Fruit fly (Drosophila melanogaster) whole organism, embryonic: Measurements from ENCODE around the gene CG14454.

Experiments
- B-H2 ChIP-seq: fragments of 200-800 bp; sonication (Bioruptor generic); optimal IDR thresholded peaks from 2 replicates; lab custom pipeline; 2018; ENCODE audit warnings: missing biosample characterization, mild to moderate bottlenecking, missing genetic modification characterization
- CG10366 ChIP-seq: fragments of 200-800 bp; sonication (Bioruptor generic); IDR thresholded peaks from 2 replicates; pipeline ENCODE4 v1.3.6; 2022; ENCODE audit warnings: missing biosample characterization, missing genetic modification characterization
- CG13296 ChIP-seq: fragments of 200-800 bp; sonication (Bioruptor generic); optimal IDR thresholded peaks from 3 replicates; lab custom pipeline; 2018; ENCODE audit warnings: missing biosample characterization, mild to moderate bottlenecking, missing genetic modification characterization
- CG14667 ChIP-seq: fragments of 200-800 bp; sonication (Bioruptor generic); IDR thresholded peaks from 2 replicates; pipeline ENCODE4 v1.3.6; 2022; ENCODE audit warnings: missing biosample characterization, missing genetic modification characterization
- CG15269 ChIP-seq: fragments of 200-800 bp; sonication (Bioruptor generic); optimal IDR thresholded peaks from 2 replicates; lab custom pipeline; 2018; ENCODE audit warnings: missing biosample characterization, mild to moderate bottlenecking, missing genetic modification characterization, moderate library complexity
- CG1602 ChIP-seq: fragments of 200-800 bp; sonication (Bioruptor generic); optimal IDR thresholded peaks from 3 replicates; lab custom pipeline; 2016; ENCODE audit warnings: missing biosample characterization, missing genetic modification characterization
- CG17612 ChIP-seq: fragments of 200-800 bp; sonication (Bioruptor generic); IDR thresholded peaks from 2 replicates; pipeline ENCODE4 v1.3.6; 2022; ENCODE audit warnings: missing biosample characterization, missing genetic modification characterization
- CG30431 ChIP-seq: fragments of 200-800 bp; sonication (Bioruptor generic); optimal IDR thresholded peaks from 2 replicates; lab custom pipeline; 2017; ENCODE audit warnings: missing biosample characterization, missing genetic modification characterization
- CG31224 ChIP-seq: fragments of 200-800 bp; sonication (Bioruptor generic); IDR thresholded peaks from 2 replicates; pipeline ENCODE4 v1.3.6; 2022; ENCODE audit warnings: missing biosample characterization, missing genetic modification characterization
- CG34422 ChIP-seq: fragments of 200-800 bp; sonication (Bioruptor generic); IDR thresholded peaks from 3 replicates; pipeline ENCODE4 v1.3.6; 2022; ENCODE audit warnings: missing biosample characterization, missing genetic modification characterization
- CG3726 ChIP-seq: fragments of 200-800 bp; sonication (Bioruptor generic); IDR thresholded peaks from 3 replicates; pipeline ENCODE4, ENCODE4 v1.3.6; 2022; ENCODE audit warnings: missing biosample characterization, missing genetic modification characterization
- CG4360 ChIP-seq: fragments of 200-800 bp; sonication (Bioruptor generic); IDR thresholded peaks from 2 replicates; pipeline ENCODE4 v1.3.6; 2022; ENCODE audit warnings: missing biosample characterization, missing genetic modification characterization
- CG43689 ChIP-seq: fragments of 200-800 bp; sonication (Bioruptor generic); IDR thresholded peaks from 2 replicates; pipeline ENCODE4 v1.3.6; 2022; ENCODE audit warnings: missing biosample characterization, missing genetic modification characterization
- CG6254 ChIP-seq: fragments of 200-800 bp; sonication (Bioruptor generic); optimal IDR thresholded peaks from 3 replicates; lab custom pipeline; 2017; ENCODE audit warnings: mild to moderate bottlenecking, missing biosample characterization, missing genetic modification reagents, missing genetic modification characterization
- CG6683 ChIP-seq: fragments of 200-800 bp; sonication (Bioruptor generic); optimal IDR thresholded peaks from 2 replicates; lab custom pipeline; 2017; ENCODE audit warnings: missing biosample characterization, mild to moderate bottlenecking, missing genetic modification characterization, missing genetic modification reagents
- CG6689 ChIP-seq: fragments of 200-800 bp; sonication (Bioruptor generic); IDR thresholded peaks from 2 replicates; pipeline ENCODE4 v1.3.6; 2022; ENCODE audit warnings: missing biosample characterization, missing genetic modification characterization
- CG9609 ChIP-seq: fragments of 200-800 bp; sonication (Bioruptor generic); optimal IDR thresholded peaks from 3 replicates; lab custom pipeline; 2016; ENCODE audit warnings: missing biosample characterization, missing genetic modification characterization
- CG9797 ChIP-seq: fragments of 200-800 bp; sonication (Bioruptor generic); optimal IDR thresholded peaks from 3 replicates; lab custom pipeline; 2018; ENCODE audit warnings: missing biosample characterization, mild to moderate bottlenecking, missing genetic modification characterization
- CoRest ChIP-seq: fragments of 200-800 bp; sonication (Bioruptor generic); optimal IDR thresholded peaks from 3 replicates; lab custom pipeline; 2018; ENCODE audit warnings: missing biosample characterization, mild to moderate bottlenecking, missing genetic modification characterization, moderate library complexity
- Dad ChIP-seq: fragments of 200-800 bp; sonication (Bioruptor generic); optimal IDR thresholded peaks from 3 replicates; lab custom pipeline; 2016; ENCODE audit warnings: missing biosample characterization, missing genetic modification characterization
- Dref ChIP-seq: fragments of 200-800 bp; sonication (Bioruptor generic); IDR thresholded peaks from 2 replicates; pipeline ENCODE4 v1.3.6; 2022; ENCODE audit warnings: missing biosample characterization, missing genetic modification characterization
- MESR4 ChIP-seq: fragments of 200-800 bp; sonication (Bioruptor generic); optimal IDR thresholded peaks from 2 replicates; lab custom pipeline; 2018; ENCODE audit warnings: missing biosample characterization, mild to moderate bottlenecking, missing genetic modification characterization, moderate library complexity
- Mrtf ChIP-seq: fragments of 200-800 bp; sonication (Bioruptor generic); IDR thresholded peaks from 3 replicates; pipeline ENCODE4 v1.3.6; 2022; ENCODE audit warnings: missing biosample characterization, missing genetic modification characterization
- NFAT ChIP-seq: fragments of 200-800 bp; sonication (Bioruptor generic); IDR thresholded peaks from 2 replicates; pipeline ENCODE4 v1.3.6; 2022; ENCODE audit warnings: missing biosample characterization, missing genetic modification characterization
- Optix ChIP-seq: fragments of 200-800 bp; sonication (Bioruptor generic); IDR thresholded peaks from 3 replicates; pipeline ENCODE4 v1.3.6; 2022; ENCODE audit warnings: missing biosample characterization, missing genetic modification characterization
- Poxn ChIP-seq: fragments of 200-800 bp; sonication (Bioruptor generic); IDR thresholded peaks from 2 replicates; pipeline ENCODE4 v1.3.6; 2022; ENCODE audit warnings: missing biosample characterization, missing genetic modification characterization
- TFAM ChIP-seq: fragments of 200-800 bp; sonication (Bioruptor generic); optimal IDR thresholded peaks from 2 replicates; lab custom pipeline; 2017; ENCODE audit warnings: missing biosample characterization, missing genetic modification characterization, inconsistent platforms
- cad ChIP-seq: fragments of >200 bp; optimal IDR thresholded peaks from 2 replicates; lab custom pipeline; 2017; ENCODE audit warnings: missing biosample characterization, missing genetic modification characterization
- croc ChIP-seq: fragments of 200-800 bp; sonication (Bioruptor generic); conservative IDR thresholded peaks from 3 replicates; pipeline ENCODE4 v1.3.6; 2022; ENCODE audit warnings: missing biosample characterization, missing genetic modification characterization
- dati ChIP-seq: fragments of 200-800 bp; sonication (Bioruptor generic); IDR thresholded peaks from 2 replicates; pipeline ENCODE4 v1.3.6; 2022; ENCODE audit warnings: missing biosample characterization, missing genetic modification characterization
- dmrt99B ChIP-seq: fragments of 200-800 bp; sonication (Bioruptor generic); optimal IDR thresholded peaks from 2 replicates; lab custom pipeline; 2018; ENCODE audit warnings: missing biosample characterization, mild to moderate bottlenecking, missing genetic modification characterization, moderate library complexity
- dysf ChIP-seq: fragments of 200-800 bp; sonication (Bioruptor generic); IDR thresholded peaks from 3 replicates; pipeline ENCODE4 v1.3.6; 2022; ENCODE audit warnings: missing biosample characterization, missing genetic modification characterization
- gcm2 ChIP-seq: fragments of 200-800 bp; sonication (Bioruptor generic); optimal IDR thresholded peaks from 2 replicates; lab custom pipeline; 2016; ENCODE audit warnings: missing biosample characterization, missing genetic modification characterization
- h ChIP-seq: fragments of >200 bp; optimal IDR thresholded peaks from 2 replicates; lab custom pipeline; 2017
- inv ChIP-seq: fragments of 200-800 bp; sonication (Bioruptor generic); IDR thresholded peaks from 2 replicates; pipeline ENCODE4 v1.3.6; 2022; ENCODE audit warnings: missing biosample characterization, missing genetic modification characterization; ENCODE audit not compliant: partially characterized antibody
- jigr1 ChIP-seq: fragments of 200-800 bp; sonication (Bioruptor generic); IDR thresholded peaks from 3 replicates; pipeline ENCODE4 v1.3.6; 2022; ENCODE audit warnings: missing biosample characterization, missing genetic modification characterization
- klu ChIP-seq: fragments of 200-800 bp; sonication (Bioruptor generic); IDR thresholded peaks from 2 replicates; pipeline ENCODE4 v1.3.6; 2022; ENCODE audit warnings: missing biosample characterization, missing genetic modification characterization
- lbe ChIP-seq: fragments of 200-800 bp; sonication (Bioruptor generic); optimal IDR thresholded peaks from 2 replicates; lab custom pipeline; 2016; ENCODE audit warnings: missing biosample characterization, mild to moderate bottlenecking, missing genetic modification characterization
- lola ChIP-seq, 3 experiments: fragments of >200 bp in 2 of 3; fragments of 200-800 bp in 1 of 3; sonication (Bioruptor generic) in 1 of 3; optimal IDR thresholded peaks; 2 replicates each; lab custom pipeline; 2017 to 2019; ENCODE audit warnings: missing biosample characterization in 3 of 3, missing genetic modification characterization in 3 of 3, mild to moderate bottlenecking in 1 of 3, moderate library complexity in 1 of 3
- oc ChIP-seq: fragments of 200-800 bp; sonication (Bioruptor generic); optimal IDR thresholded peaks from 2 replicates; lab custom pipeline; 2018; ENCODE audit warnings: missing biosample characterization, mild to moderate bottlenecking, missing genetic modification characterization, moderate library complexity
- org-1 ChIP-seq: fragments of 200-800 bp; sonication (Bioruptor generic); optimal IDR thresholded peaks from 2 replicates; lab custom pipeline; 2017; ENCODE audit warnings: missing biosample characterization, missing genetic modification characterization
- pb ChIP-seq: fragments of 200-800 bp; sonication (Bioruptor generic); optimal IDR thresholded peaks from 3 replicates; lab custom pipeline; 2016; ENCODE audit warnings: missing biosample characterization, missing genetic modification characterization
- prd ChIP-seq, 3 experiments: fragments of >200 bp in 2 of 3; fragments of 200-800 bp in 1 of 3; sonication (Bioruptor generic) in 1 of 3; optimal IDR thresholded peaks in 2 of 3; IDR thresholded peaks in 1 of 3; 2 replicates in 2 of 3; 3 replicates in 1 of 3; pipeline versions ENCODE4 v1.3.6 to Lab custom; 2017 to 2022; ENCODE audit warnings: missing biosample characterization in 1 of 3, missing genetic modification characterization in 1 of 3
- pum ChIP-seq: fragments of 200-800 bp; sonication (Bioruptor generic); optimal IDR thresholded peaks from 2 replicates; lab custom pipeline; 2016; ENCODE audit warnings: missing biosample characterization, missing genetic modification characterization
- ranshi ChIP-seq: fragments of 200-800 bp; sonication (Bioruptor generic); IDR thresholded peaks from 2 replicates; pipeline ENCODE4 v1.3.6; 2022; ENCODE audit warnings: missing biosample characterization, missing genetic modification characterization
- sima ChIP-seq: fragments of 200-800 bp; sonication (Bioruptor generic); optimal IDR thresholded peaks from 2 replicates; lab custom pipeline; 2016; ENCODE audit warnings: missing biosample characterization, missing genetic modification characterization
- sna ChIP-seq: fragments of 200-800 bp; sonication (Bioruptor generic); IDR thresholded peaks from 2 replicates; pipeline ENCODE4 v1.3.6; 2022; ENCODE audit warnings: missing biosample characterization, missing genetic modification characterization; ENCODE audit not compliant: partially characterized antibody
- so ChIP-seq: fragments of 200-800 bp; sonication (Bioruptor generic); IDR thresholded peaks from 3 replicates; pipeline ENCODE4 v1.3.6; 2022; ENCODE audit warnings: missing biosample characterization, missing genetic modification characterization
- stwl ChIP-seq: fragments of 200-800 bp; sonication (Bioruptor generic); optimal IDR thresholded peaks from 3 replicates; lab custom pipeline; 2018; ENCODE audit warnings: missing biosample characterization, mild to moderate bottlenecking, missing genetic modification characterization, moderate library complexity
- ttk ChIP-seq: fragments of 200-800 bp; sonication (Bioruptor generic); IDR thresholded peaks from 2 replicates; pipeline ENCODE4 v2.1.2; 2022; ENCODE audit warnings: missing biosample characterization, missing genetic modification characterization
- vvl ChIP-seq: fragments of 200-800 bp; sonication (Bioruptor generic); IDR thresholded peaks from 2 replicates; pipeline ENCODE4 v1.3.6; 2022; ENCODE audit warnings: missing biosample characterization, missing genetic modification characterization

Gene CG14454

DNA sequence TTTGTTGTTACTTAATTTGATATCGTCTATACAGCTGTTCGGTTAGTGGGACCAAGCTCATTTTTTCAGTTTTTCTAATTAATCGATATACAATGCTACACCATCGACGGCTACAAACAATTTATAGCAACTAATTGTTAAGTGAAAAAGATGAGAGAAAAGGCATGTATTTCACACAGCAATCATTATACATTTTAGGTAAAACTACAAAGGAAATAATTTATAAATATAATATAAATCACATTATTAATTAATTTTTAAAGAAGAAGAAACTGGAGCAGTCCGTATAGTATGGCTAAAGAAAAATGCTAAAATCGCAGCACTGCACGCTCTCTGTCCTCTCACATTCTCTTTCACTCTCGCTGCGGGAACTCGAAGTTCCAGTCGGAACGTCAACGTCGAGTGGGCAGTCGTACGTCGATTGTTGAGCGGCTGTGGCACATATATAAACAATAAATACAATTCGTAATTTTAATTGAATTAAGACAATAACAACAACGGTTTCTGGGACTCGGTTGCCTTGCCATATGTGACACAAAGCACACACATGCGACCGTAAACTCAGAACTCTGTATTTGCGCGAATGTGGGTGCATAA lies 35.5 kb upstream of the CG14454 start, which contains the start of the genes CG14450 and CG11367 (continued):
- TF ChIP-seq CG9797 (GFP tag; lab: Kevin White, UChicago) (peak; percentile 66), ranshi (GFP tag; lab: Robert Waterston, UW) (no peak), CG9609 (GFP tag; lab: Kevin White, UChicago) (no peak), CG6254 (GFP tag; lab: Kevin White, UChicago) (no peak), h (lab: Kevin White, UChicago) (no peak), dysf (GFP tag; lab: Robert Waterston, UW) (no peak), pb (no peak), CG14667 (no peak), sima (GFP tag; lab: Kevin White, UChicago) (no peak), CG31224 (no peak), lola (GFP tag; optimal IDR thresholded peaks at IDR 0.05; lab: Kevin White, UChicago) (no peak), vvl (GFP tag; lab: Robert Waterston, UW) (no peak), cad (GFP tag; lab: Kevin White, UChicago) (peak; percentile 1), CG34422 (GFP tag; lab: Robert Waterston, UW) (no peak), croc (no peak), prd (optimal IDR thresholded peaks at IDR 0.05; lab: Kevin White, UChicago) (no peak), prd (GFP tag; IDR thresholded peaks at IDR 0.05; lab: Robert Waterston, UW) (0 out of 3 replicates have a peak, but pooled peaks have one; percentile 10), NFAT (GFP tag; lab: Robert Waterston, UW) (no peak), CG43689 (GFP tag; lab: Robert Waterston, UW) (no peak), ttk (GFP tag; lab: Robert Waterston, UW) (no peak), Mrtf (GFP tag; lab: Robert Waterston, UW) (no peak), B-H2 (GFP tag; lab: Kevin White, UChicago) (peak; percentile 41), lbe (peak; percentile 66), org-1 (GFP tag; lab: Kevin White, UChicago) (no peak), dati (GFP tag; lab: Robert Waterston, UW) (no peak), dmrt99B (tag; lab: Kevin White, UChicago) (no peak), gcm2 (GFP tag; lab: Kevin White, UChicago) (no peak), CoRest (tag; lab: Kevin White, UChicago) (peak; percentile 49), CG17612 (GFP tag; lab: Robert Waterston, UW) (no peak), oc (tag; lab: Kevin White, UChicago) (no peak), Dad (GFP tag; lab: Kevin White, UChicago) (no peak), CG6689 (GFP tag; lab: Robert Waterston, UW) (no peak; the same call in 1 of the 2 replicates), inv (GFP tag; lab: Robert Waterston, UW) (peak; percentile 39; the same call in 1 of the 2 replicates), so (GFP tag; lab: Robert Waterston, UW) (no peak), CG10366 (GFP tag; lab: Robert Waterston, UW) (no peak), jigr1 (GFP tag; lab: Robert Waterston, UW) (no peak; the same call in 2 of the 3 replicates), TFAM (no peak), Poxn (no peak), CG15269 (tag; lab: Kevin White, UChicago) (no peak), sna (GFP tag; lab: Robert Waterston, UW) (peak; percentile 78), CG1602 (GFP tag; lab: Kevin White, UChicago) (no peak), Optix (GFP tag; lab: Robert Waterston, UW) (no peak), CG30431 (GFP tag; lab: Kevin White, UChicago) (no peak), CG13296 (GFP tag; lab: Kevin White, UChicago) (peak; percentile 20), klu (GFP tag; lab: Robert Waterston, UW) (no peak), CG4360 (GFP tag; lab: Robert Waterston, UW) (peak; percentile 27; the same call in 1 of the 2 replicates), CG3726 (no peak), stwl (peak; percentile 51), MESR4 (peak; percentile 13), Dref (GFP tag; lab: Robert Waterston, UW) (peak; percentile 61), pum (no peak), CG6683 (GFP tag; lab: Kevin White, UChicago) (no peak)
